Worm (Caenorhabditis elegans): Measurements from ENCODE around the gene F55H2.7.

ce11 chrIII:9538655-9539155, 22.7 kb upstream of the F55H2.7 start, which contains the start of gene ZK1098.3:
- TF ChIP-seq nhr-77 (tag; optimal IDR thresholded peaks at IDR 0.05) (no peak), R02D3.7 (tag; optimal IDR thresholded peaks at IDR 0.05) (no peak), spr-1 (tag; optimal IDR thresholded peaks at IDR 0.05) (no peak), egl-27 (tag; optimal IDR thresholded peaks at IDR 0.05) (no peak), nhr-10 (tag; optimal IDR thresholded peaks at IDR 0.05) (no peak), Y5F2A.4 (GFP tag; optimal IDR thresholded peaks at IDR 0.05) (no peak), ama-1 (optimal IDR thresholded peaks at IDR 0.05) (no peak), ceh-32 (tag; optimal IDR thresholded peaks at IDR 0.05; ENCODE audit: poor library complexity) (no peak)

Data from whole organism, L4 larva.